Worm (Caenorhabditis elegans) whole organism, L2 larva: ENCODE measurements around the gene T25F10.1.

ENCODE experiments used
- C34F6.9 ChIP-seq: fragments of 150-350 bp; optimal IDR thresholded peaks from 2 replicates; lab custom pipeline; 2014; ENCODE audit warnings: missing biosample characterization, missing genetic modification characterization
- F13H6.1 ChIP-seq: sonication (generic microtip); optimal IDR thresholded peaks from 2 replicates; lab custom pipeline; 2016; ENCODE audit warnings: missing genetic modification characterization, missing compliant biosample characterization
- ama-1 ChIP-seq: fragments of 150-350 bp; optimal IDR thresholded peaks from 2 replicates; lab custom pipeline; 2018; ENCODE audit warnings: inconsistent platforms
- fos-1 ChIP-seq: fragments of 150-350 bp; optimal IDR thresholded peaks from 2 replicates; lab custom pipeline; 2014; ENCODE audit warnings: missing biosample characterization, missing genetic modification characterization
- nhr-23 ChIP-seq: fragments of 150-350 bp; optimal IDR thresholded peaks from 2 replicates; lab custom pipeline; 2014; ENCODE audit warnings: missing biosample characterization, missing genetic modification reagents, missing genetic modification characterization
- nhr-237 ChIP-seq: fragments of 150-350 bp; optimal IDR thresholded peaks from 2 replicates; lab custom pipeline; 2014; ENCODE audit warnings: missing biosample characterization, missing genetic modification characterization
- peb-1 ChIP-seq: fragments of 150-350 bp; optimal IDR thresholded peaks from 2 replicates; lab custom pipeline; 2014; ENCODE audit warnings: missing biosample characterization, missing genetic modification characterization
- sem-4 ChIP-seq: fragments of 150-350 bp; optimal IDR thresholded peaks from 2 replicates; lab custom pipeline; 2014; ENCODE audit warnings: missing biosample characterization, missing genetic modification reagents, missing genetic modification characterization
- snpc-4 ChIP-seq: fragments of 150-350 bp; optimal IDR thresholded peaks from 2 replicates; lab custom pipeline; 2014; ENCODE audit warnings: missing biosample characterization, missing genetic modification characterization
- unc-62 ChIP-seq: fragments of 150-350 bp; optimal IDR thresholded peaks from 2 replicates; lab custom pipeline; 2014; ENCODE audit warnings: missing biosample characterization, missing genetic modification reagents, missing genetic modification characterization

DNA sequence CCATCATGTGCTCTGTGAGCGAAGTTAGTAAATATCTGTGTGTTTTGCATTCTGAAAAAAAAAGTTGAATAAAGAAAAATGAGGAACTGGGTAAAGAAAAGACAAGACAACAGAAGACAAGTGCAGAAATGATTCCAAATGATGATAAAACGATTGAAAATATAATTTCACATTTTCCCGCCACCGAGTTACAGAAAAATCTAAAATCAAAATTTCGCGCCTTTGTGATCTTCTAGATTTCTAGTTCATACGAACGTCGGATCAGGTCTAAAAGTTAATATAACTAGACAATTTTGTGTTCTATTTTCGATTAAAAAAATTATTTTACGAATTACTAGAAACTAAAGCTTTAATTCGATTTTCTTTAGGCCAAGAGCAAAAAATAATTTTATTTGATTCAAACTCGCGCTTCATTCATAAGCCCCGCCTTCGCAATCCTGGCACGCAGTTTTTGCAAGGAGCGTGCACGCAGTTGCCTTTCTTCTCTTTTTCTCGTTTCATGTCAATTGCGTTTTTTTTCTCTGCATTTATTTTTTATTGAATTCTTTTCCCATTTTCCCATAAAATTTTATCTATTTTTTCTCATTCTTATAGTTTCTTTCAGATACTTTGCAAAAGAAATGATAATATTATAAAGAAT is 16.7 kb downstream of the T25F10.1 start, which contains the start of the genes spn-4 and spe-39:
- TF ChIP-seq C34F6.9 (peak; percentile 80), ama-1 (lab: Kevin White, UChicago) (no peak), nhr-23 (tag; lab: Kevin White, UChicago) (no peak), snpc-4 (tag; lab: Kevin White, UChicago) (peak; percentile 3), unc-62 (no peak), sem-4 (tag; lab: Kevin White, UChicago) (peak; percentile 62), peb-1 (no peak), F13H6.1 (tag; lab: Kevin White, UChicago) (peak; percentile 74), fos-1 (tag; lab: Kevin White, UChicago) (peak; percentile 32), nhr-237 (tag; lab: Kevin White, UChicago) (no peak)
